Worm (Caenorhabditis elegans): Measurements from ENCODE around the gene bcas-2.

DNA sequence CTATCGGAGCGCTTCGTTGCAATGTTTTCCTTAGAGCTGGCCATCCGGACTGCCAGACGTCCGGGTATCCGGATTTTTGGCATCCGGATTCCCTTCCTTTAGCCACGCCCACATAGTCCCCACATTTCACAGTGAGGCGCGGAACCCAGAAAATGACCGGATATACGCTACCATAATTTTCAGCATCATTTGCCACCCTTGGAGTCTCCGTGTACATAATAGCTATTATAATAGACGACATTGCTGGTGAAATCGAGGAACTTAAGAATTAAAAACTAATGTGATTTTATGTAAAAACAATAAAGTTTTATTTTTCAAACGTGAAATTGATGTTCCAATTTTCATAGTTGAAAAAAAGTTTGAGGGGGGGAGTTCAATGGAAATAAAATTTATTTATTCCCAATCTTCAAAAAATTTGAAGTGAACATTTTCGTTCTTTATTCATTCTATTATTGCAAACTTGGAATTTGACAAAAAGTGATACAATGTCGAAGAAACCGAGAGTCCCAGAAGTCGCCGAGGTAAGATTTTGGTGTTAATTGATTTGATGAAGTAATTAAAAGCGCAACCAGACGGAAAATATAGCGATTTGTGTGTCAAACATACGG lies 35.3 kb downstream of the bcas-2 start:
- no peak for TF ChIP-seq ama-1 (optimal IDR thresholded peaks at IDR 0.05)
- no peak for TF ChIP-seq hmbx-1 (tag; optimal IDR thresholded peaks at IDR 0.05)
- TF ChIP-seq scrt-1 (GFP tag; IDR thresholded peaks at IDR 0.05), result no peak
- no peak for TF ChIP-seq tbx-37 (GFP tag; conservative IDR thresholded peaks at IDR 0.05)
- no peak for TF ChIP-seq flt-1 (GFP tag; IDR thresholded peaks at IDR 0.05)
- TF ChIP-seq ets-7 (tag; optimal IDR thresholded peaks at IDR 0.05), result no peak
- TF ChIP-seq tra-4 (tag; optimal IDR thresholded peaks at IDR 0.05), result no peak
- TF ChIP-seq ceh-13 (GFP tag; optimal IDR thresholded peaks at IDR 0.05), result no peak
- no peak for TF ChIP-seq ceh-36 (tag; optimal IDR thresholded peaks at IDR 0.05)
